Worm (Caenorhabditis elegans) whole organism, late embryonic: Measurements from ENCODE around the gene sra-11.

Experiments used
- C38D4.7 ChIP-seq: fragments of 200-800 bp; sonication (Bioruptor generic); optimal IDR thresholded peaks from 2 replicates; lab custom pipeline; 2018; ENCODE audit warnings: mild to moderate bottlenecking, missing genetic modification characterization, moderate library complexity, missing compliant biosample characterization
- ama-1 ChIP-seq: fragments of 150-350 bp; optimal IDR thresholded peaks from 2 replicates; lab custom pipeline; 2014
- ceh-24 ChIP-seq: sonication (generic microtip); optimal IDR thresholded peaks from 2 replicates; lab custom pipeline; 2016; ENCODE audit warnings: mild to moderate bottlenecking, missing genetic modification characterization, missing compliant biosample characterization
- ceh-34 ChIP-seq: sonication (generic microtip); optimal IDR thresholded peaks from 2 replicates; lab custom pipeline; 2016; ENCODE audit warnings: mild to moderate bottlenecking, missing genetic modification characterization, missing compliant biosample characterization

DNA sequence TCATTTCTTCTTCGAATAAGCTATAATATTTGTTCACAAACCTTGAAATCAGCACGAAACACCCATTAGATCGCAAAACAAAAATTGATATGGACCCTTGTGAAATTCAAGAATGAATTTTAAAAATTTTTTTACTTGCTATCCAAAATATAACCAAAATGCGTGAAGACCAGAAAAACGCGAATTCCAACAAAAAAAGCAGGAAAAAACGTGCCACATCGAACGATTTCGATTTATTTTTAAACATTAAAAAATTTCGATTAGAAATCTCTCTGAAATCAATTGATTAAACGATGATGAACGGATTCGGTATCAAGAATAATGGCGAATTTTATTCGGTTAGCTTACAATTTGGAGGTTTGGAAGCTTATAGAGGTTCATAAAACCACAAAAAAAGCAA is 37.2 kb upstream of the sra-11 start, which contains the start of the genes tceb-3 and gskl-1:
- TF ChIP-seq ceh-34 (no peak), C38D4.7 (GFP tag; lab: Kevin White, UChicago) (no peak), ama-1 (no peak), ceh-24 (tag; lab: Kevin White, UChicago) (no peak)
